Worm (Caenorhabditis elegans): ENCODE data around the gene hex-5.

ce11 chrX:14894380-14894779 lies 10.7 kb downstream of the hex-5 start:
- TF ChIP-seq unc-62 (GFP tag; optimal IDR thresholded peaks at IDR 0.05) (no peak), nhr-12 (tag; optimal IDR thresholded peaks at IDR 0.05) (no peak), elt-3 (tag; optimal IDR thresholded peaks at IDR 0.05) (no peak)
